Fruit fly (Drosophila melanogaster) whole organism, embryonic: ENCODE results near the gene mRpS31.

ENCODE experiments used
- BtbVII ChIP-seq: fragments of 200-800 bp; sonication (Bioruptor generic); optimal IDR thresholded peaks from 3 replicates; lab custom pipeline; 2017; ENCODE audit warnings: missing biosample characterization, mild to moderate bottlenecking, missing genetic modification characterization
- CG11560 ChIP-seq: fragments of 200-800 bp; sonication (Bioruptor generic); IDR thresholded peaks from 3 replicates; pipeline ENCODE4 v1.3.6; 2022; ENCODE audit warnings: missing biosample characterization, missing genetic modification characterization
- CG12104 ChIP-seq: fragments of 200-800 bp; sonication (Bioruptor generic); optimal IDR thresholded peaks from 3 replicates; lab custom pipeline; 2016; ENCODE audit warnings: missing biosample characterization, missing genetic modification characterization
- CG12299 ChIP-seq: fragments of 200-800 bp; sonication (Bioruptor generic); optimal IDR thresholded peaks from 2 replicates; lab custom pipeline; 2018; ENCODE audit warnings: missing biosample characterization, mild to moderate bottlenecking, missing genetic modification characterization
- CG12942 ChIP-seq: fragments of 200-800 bp; sonication (Bioruptor generic); optimal IDR thresholded peaks from 3 replicates; lab custom pipeline; 2016; ENCODE audit warnings: missing biosample characterization, missing genetic modification characterization
- CG13123 ChIP-seq: fragments of 200-800 bp; sonication (Bioruptor generic); optimal IDR thresholded peaks from 2 replicates; lab custom pipeline; 2016; ENCODE audit warnings: missing biosample characterization, missing genetic modification characterization
- CG17186 ChIP-seq: fragments of 200-800 bp; sonication (Bioruptor generic); optimal IDR thresholded peaks from 3 replicates; lab custom pipeline; 2017; ENCODE audit warnings: missing biosample characterization, missing genetic modification reagents, missing genetic modification characterization
- CG17912 ChIP-seq: fragments of 200-800 bp; sonication (Bioruptor generic); optimal IDR thresholded peaks from 2 replicates; lab custom pipeline; 2018; ENCODE audit warnings: missing biosample characterization, mild to moderate bottlenecking, missing genetic modification characterization
- CG18262 ChIP-seq: fragments of 200-800 bp; optimal IDR thresholded peaks from 3 replicates; lab custom pipeline; 2019; ENCODE audit warnings: missing biosample characterization, mild to moderate bottlenecking, missing genetic modification characterization, moderate library complexity
- CG18476 ChIP-seq: fragments of 200-800 bp; sonication (Bioruptor generic); optimal IDR thresholded peaks from 2 replicates; lab custom pipeline; 2016; ENCODE audit warnings: missing biosample characterization, mild to moderate bottlenecking, missing genetic modification characterization
- CG2129 ChIP-seq: fragments of 200-800 bp; sonication (Bioruptor generic); IDR thresholded peaks from 2 replicates; pipeline ENCODE4 v1.3.6; 2022; ENCODE audit warnings: missing biosample characterization, missing genetic modification characterization; ENCODE audit not compliant: partially characterized antibody
- CG2199 ChIP-seq: fragments of 200-800 bp; sonication (Bioruptor generic); IDR thresholded peaks from 3 replicates; pipeline ENCODE4 v1.3.6; 2022; ENCODE audit warnings: missing biosample characterization, missing genetic modification characterization
- CG3163 ChIP-seq: fragments of 200-800 bp; sonication (Bioruptor generic); optimal IDR thresholded peaks from 3 replicates; lab custom pipeline; 2016; ENCODE audit warnings: missing biosample characterization, missing genetic modification characterization
- CG32767 ChIP-seq: fragments of 200-800 bp; sonication (Bioruptor generic); IDR thresholded peaks from 2 replicates; pipeline ENCODE4 v1.3.6; 2022; ENCODE audit warnings: missing biosample characterization, missing genetic modification characterization
- CG33557 ChIP-seq: fragments of 200-800 bp; sonication (Bioruptor generic); optimal IDR thresholded peaks from 2 replicates; lab custom pipeline; 2019; ENCODE audit warnings: missing biosample characterization, mild to moderate bottlenecking, missing genetic modification characterization, moderate library complexity
- CG4617 ChIP-seq: fragments of 200-800 bp; sonication (Bioruptor generic); optimal IDR thresholded peaks from 3 replicates; lab custom pipeline; 2016; ENCODE audit warnings: missing biosample characterization, missing genetic modification characterization, borderline replicate concordance
- CG4854 ChIP-seq: fragments of 200-800 bp; sonication (Bioruptor generic); optimal IDR thresholded peaks from 2 replicates; lab custom pipeline; 2016; ENCODE audit warnings: missing biosample characterization, missing genetic modification characterization, inconsistent platforms
- CG8089 ChIP-seq: fragments of 200-800 bp; sonication (Bioruptor generic); optimal IDR thresholded peaks from 3 replicates; lab custom pipeline; 2016; ENCODE audit warnings: missing biosample characterization, missing genetic modification characterization
- CG8478 ChIP-seq: fragments of >200 bp; optimal IDR thresholded peaks from 2 replicates; lab custom pipeline; 2018
- CG8924 ChIP-seq: fragments of 200-800 bp; optimal IDR thresholded peaks from 3 replicates; lab custom pipeline; 2019; ENCODE audit warnings: missing biosample characterization, mild to moderate bottlenecking, missing genetic modification characterization, moderate library complexity
- CG9609 ChIP-seq: fragments of 200-800 bp; sonication (Bioruptor generic); optimal IDR thresholded peaks from 3 replicates; lab custom pipeline; 2016; ENCODE audit warnings: missing biosample characterization, missing genetic modification characterization
- CTCF ChIP-seq: fragments of 200-800 bp; sonication (Bioruptor generic); optimal IDR thresholded peaks from 2 replicates; lab custom pipeline; 2017; ENCODE audit warnings: missing biosample characterization, mild to moderate bottlenecking, missing genetic modification characterization, moderate library complexity
- Dad ChIP-seq: fragments of 200-800 bp; sonication (Bioruptor generic); optimal IDR thresholded peaks from 3 replicates; lab custom pipeline; 2016; ENCODE audit warnings: missing biosample characterization, missing genetic modification characterization
- Dip3 ChIP-seq: fragments of 200-800 bp; sonication (Bioruptor generic); optimal IDR thresholded peaks from 3 replicates; lab custom pipeline; 2016; ENCODE audit warnings: missing biosample characterization, missing genetic modification characterization
- Eip74EF ChIP-seq, 2 experiments: fragments of 200-800 bp in 1 of 2; fragments of >200 bp in 1 of 2; sonication (Bioruptor generic) in 1 of 2; optimal IDR thresholded peaks; 2 replicates each; lab custom pipeline; 2017 to 2019; ENCODE audit warnings: missing biosample characterization in 2 of 2, missing genetic modification characterization in 2 of 2, mild to moderate bottlenecking in 1 of 2, moderate library complexity in 1 of 2
- Gsc ChIP-seq: fragments of 200-800 bp; sonication (Bioruptor generic); IDR thresholded peaks from 2 replicates; pipeline ENCODE4 v1.3.6; 2022; ENCODE audit warnings: missing biosample characterization, missing genetic modification characterization
- Hand ChIP-seq: fragments of 200-800 bp; sonication (Bioruptor generic); optimal IDR thresholded peaks from 2 replicates; lab custom pipeline; 2017; ENCODE audit warnings: mild to moderate bottlenecking, missing biosample characterization, missing genetic modification reagents, missing genetic modification characterization
- Hr3 ChIP-seq: fragments of 200-800 bp; sonication (Bioruptor generic); optimal IDR thresholded peaks from 3 replicates; lab custom pipeline; 2016; ENCODE audit warnings: missing biosample characterization, missing genetic modification characterization
- Hr51 ChIP-seq, 2 experiments: fragments of 200-800 bp; sonication (Bioruptor generic); optimal IDR thresholded peaks; 2 replicates in 1 of 2; 3 replicates in 1 of 2; lab custom pipeline; 2016 to 2018; ENCODE audit warnings: missing biosample characterization in 2 of 2, missing genetic modification characterization in 2 of 2, mild to moderate bottlenecking in 1 of 2, moderate library complexity in 1 of 2
- Jarid2 ChIP-seq: fragments of 200-800 bp; sonication (Bioruptor generic); optimal IDR thresholded peaks from 3 replicates; lab custom pipeline; 2017; ENCODE audit warnings: mild to moderate bottlenecking, missing biosample characterization, missing genetic modification reagents, missing genetic modification characterization
- ara ChIP-seq: fragments of 200-800 bp; sonication (Bioruptor generic); IDR thresholded peaks from 2 replicates; pipeline ENCODE4 v1.3.6; 2022; ENCODE audit warnings: missing biosample characterization, missing genetic modification characterization
- ems ChIP-seq: fragments of 200-800 bp; sonication (Bioruptor generic); optimal IDR thresholded peaks from 3 replicates; lab custom pipeline; 2016; ENCODE audit warnings: missing biosample characterization, missing genetic modification characterization
- gfzf ChIP-seq: fragments of 200-800 bp; sonication (Bioruptor generic); optimal IDR thresholded peaks from 2 replicates; lab custom pipeline; 2016; ENCODE audit warnings: missing biosample characterization, mild to moderate bottlenecking, missing genetic modification characterization, moderate library complexity
- gsb-n ChIP-seq: fragments of 200-800 bp; sonication (Bioruptor generic); optimal IDR thresholded peaks from 3 replicates; lab custom pipeline; 2018; ENCODE audit warnings: missing biosample characterization, mild to moderate bottlenecking, missing genetic modification characterization
- ham ChIP-seq: fragments of 200-800 bp; sonication (Bioruptor generic); IDR thresholded peaks from 2 replicates; pipeline ENCODE4 v1.3.6; 2022; ENCODE audit warnings: missing biosample characterization, missing genetic modification characterization
- hbn ChIP-seq: fragments of 200-800 bp; sonication (Bioruptor generic); IDR thresholded peaks from 2 replicates; pipeline ENCODE4 v1.3.6; 2022; ENCODE audit warnings: missing biosample characterization, missing genetic modification characterization; ENCODE audit not compliant: partially characterized antibody
- her ChIP-seq: fragments of 200-800 bp; sonication (Bioruptor generic); optimal IDR thresholded peaks from 2 replicates; lab custom pipeline; 2016; ENCODE audit warnings: missing biosample characterization, missing genetic modification characterization
- nmo ChIP-seq: fragments of 200-800 bp; sonication (Bioruptor generic); optimal IDR thresholded peaks from 2 replicates; lab custom pipeline; 2018; ENCODE audit warnings: missing biosample characterization, mild to moderate bottlenecking, missing genetic modification characterization, moderate library complexity
- onecut ChIP-seq: fragments of 200-800 bp; sonication (Bioruptor generic); IDR thresholded peaks from 2 replicates; pipeline ENCODE4 v1.3.6; 2022; ENCODE audit warnings: missing biosample characterization, missing genetic modification characterization
- pan ChIP-seq, 4 experiments: fragments of >200 bp in 3 of 4; fragments of 200-800 bp in 1 of 4; sonication (Bioruptor generic) in 1 of 4; optimal IDR thresholded peaks in 3 of 4; IDR thresholded peaks in 1 of 4; 2 replicates each; pipeline versions ENCODE4 v1.3.6 to Lab custom; 2017 to 2022; ENCODE audit warnings: missing biosample characterization in 2 of 4, missing genetic modification characterization in 2 of 4, mixed read lengths in 1 of 4
- pho ChIP-seq: fragments of 200-800 bp; sonication (Bioruptor generic); optimal IDR thresholded peaks from 2 replicates; lab custom pipeline; 2016; ENCODE audit warnings: missing biosample characterization, missing genetic modification characterization
- phol ChIP-seq: fragments of 200-800 bp; sonication (Bioruptor generic); optimal IDR thresholded peaks from 3 replicates; lab custom pipeline; 2018; ENCODE audit warnings: missing biosample characterization, mild to moderate bottlenecking, missing genetic modification characterization, moderate library complexity
- pnt ChIP-seq: fragments of 200-800 bp; sonication (Bioruptor generic); optimal IDR thresholded peaks from 3 replicates; lab custom pipeline; 2016; ENCODE audit warnings: missing biosample characterization, missing genetic modification characterization
- schlank ChIP-seq: fragments of 200-800 bp; sonication (Bioruptor generic); optimal IDR thresholded peaks from 2 replicates; lab custom pipeline; 2018; ENCODE audit warnings: missing biosample characterization, mild to moderate bottlenecking, missing genetic modification characterization
- so ChIP-seq: fragments of 200-800 bp; sonication (Bioruptor generic); IDR thresholded peaks from 3 replicates; pipeline ENCODE4 v1.3.6; 2022; ENCODE audit warnings: missing biosample characterization, missing genetic modification characterization
- stwl ChIP-seq: fragments of 200-800 bp; sonication (Bioruptor generic); optimal IDR thresholded peaks from 3 replicates; lab custom pipeline; 2018; ENCODE audit warnings: missing biosample characterization, mild to moderate bottlenecking, missing genetic modification characterization, moderate library complexity
- tap ChIP-seq: fragments of 200-800 bp; optimal IDR thresholded peaks from 3 replicates; lab custom pipeline; 2019; ENCODE audit warnings: missing biosample characterization, mild to moderate bottlenecking, missing genetic modification characterization, moderate library complexity
- tgo ChIP-seq: fragments of 200-800 bp; sonication (Bioruptor generic); IDR thresholded peaks from 3 replicates; pipeline ENCODE4 v1.3.6; 2022; ENCODE audit warnings: missing biosample characterization, missing genetic modification characterization
- tll ChIP-seq, 2 experiments: fragments of 200-800 bp in 1 of 2; fragments of >200 bp in 1 of 2; sonication (Bioruptor generic) in 1 of 2; optimal IDR thresholded peaks; 2 replicates each; lab custom pipeline; 2017 to 2019; ENCODE audit warnings: missing biosample characterization in 2 of 2, missing genetic modification characterization in 2 of 2, mild to moderate bottlenecking in 1 of 2, moderate library complexity in 1 of 2

Gene mRpS31

dm6 chr3L:16045083-16045830 is 40.3 kb downstream of the mRpS31 start (continued):
- no peak for TF ChIP-seq Dad (GFP tag; lab: Kevin White, UChicago)
- no peak for TF ChIP-seq schlank (tag; lab: Kevin White, UChicago)
- peak; percentile 71 for TF ChIP-seq CG18262
- no peak for TF ChIP-seq tll (GFP tag; optimal IDR thresholded peaks at IDR 0.05; lab: Kevin White, UChicago)
- TF ChIP-seq CG8089 (GFP tag; lab: Kevin White, UChicago): no peak
- TF ChIP-seq gsb-n: peak; percentile 26
- TF ChIP-seq CG2129 (GFP tag; lab: Robert Waterston, UW): no peak
- TF ChIP-seq onecut: no peak
- TF ChIP-seq CTCF: no peak
- TF ChIP-seq tgo (GFP tag; lab: Robert Waterston, UW): peak; percentile 36; the same call in 2 of the 3 replicates
- TF ChIP-seq CG33557 (GFP tag; lab: Kevin White, UChicago): no peak
- no peak for TF ChIP-seq CG12942 (GFP tag; lab: Kevin White, UChicago)
- no peak for TF ChIP-seq CG8478 (lab: Kevin White, UChicago)
- no peak for TF ChIP-seq stwl (tag; lab: Kevin White, UChicago)
- TF ChIP-seq Jarid2: no peak
- peak; percentile 46 for TF ChIP-seq tap (tag; lab: Kevin White, UChicago)
- TF ChIP-seq CG32767 (GFP tag; lab: Robert Waterston, UW): peak; percentile 65
- TF ChIP-seq CG4617: no peak
- TF ChIP-seq BtbVII: no peak
- TF ChIP-seq Gsc (GFP tag; lab: Robert Waterston, UW): no peak
- TF ChIP-seq CG11560 (tag; lab: Robert Waterston, UW): no peak
- no peak for TF ChIP-seq ems (GFP tag; lab: Kevin White, UChicago)
- TF ChIP-seq Dip3: no peak
- TF ChIP-seq hbn (GFP tag; lab: Robert Waterston, UW): no peak
- no peak for TF ChIP-seq gfzf (GFP tag; lab: Kevin White, UChicago)
- TF ChIP-seq CG9609 (GFP tag; lab: Kevin White, UChicago): no peak
- TF ChIP-seq Hr3: no peak
- no peak for TF ChIP-seq CG3163 (GFP tag; lab: Kevin White, UChicago)
- no peak for TF ChIP-seq her (GFP tag; lab: Kevin White, UChicago)
- TF ChIP-seq CG17912 (GFP tag; lab: Kevin White, UChicago): no peak
- TF ChIP-seq CG12104 (GFP tag; lab: Kevin White, UChicago): no peak
- no peak for TF ChIP-seq CG13123 (GFP tag; lab: Kevin White, UChicago)
- no peak for TF ChIP-seq pan (optimal IDR thresholded peaks at IDR 0.05; lab: Kevin White, UChicago)
- peak in 1 of 2 experiments; percentile 69 for TF ChIP-seq pan (GFP tag; optimal IDR thresholded peaks at IDR 0.05 in 1 of 2, IDR thresholded peaks at IDR 0.05 in 1 of 2)
- TF ChIP-seq pho (GFP tag; lab: Kevin White, UChicago): no peak
- TF ChIP-seq CG4854: peak; percentile 47
- peak; percentile 72 for TF ChIP-seq ara (GFP tag; lab: Robert Waterston, UW)
- peak; percentile 24 for TF ChIP-seq pnt
- peak; percentile 69 for TF ChIP-seq nmo (GFP tag; lab: Kevin White, UChicago)
- peak in 1 of 2 experiments; percentile 58 for TF ChIP-seq Eip74EF (GFP tag; optimal IDR thresholded peaks at IDR 0.05; lab: Kevin White, UChicago)
- no peak for TF ChIP-seq CG18476 (GFP tag; lab: Kevin White, UChicago)
- TF ChIP-seq phol (tag; lab: Kevin White, UChicago): no peak
- TF ChIP-seq ham: no peak
- TF ChIP-seq CG17186: no peak
- no peak for TF ChIP-seq CG12299
- TF ChIP-seq Hand (GFP tag; lab: Kevin White, UChicago): peak; percentile 49
- TF ChIP-seq CG2199: peak; percentile 67; the same call in 1 of the 3 replicates
- peak; percentile 28 for TF ChIP-seq CG8924 (tag; lab: Kevin White, UChicago)
- TF ChIP-seq Hr51 (GFP tag; optimal IDR thresholded peaks at IDR 0.05; lab: Kevin White, UChicago): peak in 1 of 2 experiments; percentile 73
- TF ChIP-seq so (GFP tag; lab: Robert Waterston, UW): no peak; the same call in 2 of the 3 replicates
